Worm (Caenorhabditis elegans) whole organism, L4/young adult: ENCODE data around the gene adbp-1.

Experiments
- W03F9.2 ChIP-seq: fragments of 150-350 bp; optimal IDR thresholded peaks from 2 replicates; lab custom pipeline; 2014; ENCODE audit warnings: missing biosample characterization, missing genetic modification characterization
- dao-5 ChIP-seq: sonication (generic microtip); optimal IDR thresholded peaks from 2 replicates; lab custom pipeline; 2016; ENCODE audit warnings: missing genotype, missing genetic modification characterization, moderate library complexity, missing compliant biosample characterization
- him-1 ChIP-seq: sonication (generic microtip); optimal IDR thresholded peaks from 2 replicates; lab custom pipeline; 2016; ENCODE audit warnings: missing genotype, missing genetic modification reagents, missing genetic modification characterization, missing compliant biosample characterization

ce11 chrII:11428599-11428998 lies 15.4 kb upstream of the adbp-1 start:
- no peak for TF ChIP-seq W03F9.2 (tag; lab: Kevin White, UChicago)
- TF ChIP-seq dao-5 (tag; lab: Kevin White, UChicago), result no peak
- TF ChIP-seq him-1 (tag; lab: Kevin White, UChicago), result no peak
